1 fruit fly cellular context compared by ENCODE assay signal in genomic region chr2L:1651889-1652288, dm6.
TF ChIP-seq lines count a peak whose summit lies in the region.

No protein-coding gene starts in this region.

TF ChIP-seq in whole organism, embryonic, 481 proteins besides CTCF, POLR2A, EP300 and RAD21 (continued from another document):
- TF ChIP-seq Ssrp (tag; optimal IDR thresholded peaks at IDR 0.05; lab: Kevin White, UChicago) (no peak), row (GFP tag; IDR thresholded peaks at IDR 0.05; lab: Robert Waterston, UW) (no peak), crc (GFP tag; optimal IDR thresholded peaks at IDR 0.05; lab: Kevin White, UChicago) (no peak), pros (GFP tag; optimal IDR thresholded peaks at IDR 0.05; lab: Kevin White, UChicago) (peak; percentile 71), E2f2 (GFP tag; IDR thresholded peaks at IDR 0.05; lab: Robert Waterston, UW) (no peak), lab (GFP tag; optimal IDR thresholded peaks at IDR 0.05; lab: Kevin White, UChicago) (no peak), H15 (GFP tag; IDR thresholded peaks at IDR 0.05; lab: Robert Waterston, UW) (no peak), CG8924 (tag; optimal IDR thresholded peaks at IDR 0.05; lab: Kevin White, UChicago) (peak; percentile 24), BEAF-32 (GFP tag; optimal IDR thresholded peaks at IDR 0.05; lab: Kevin White, UChicago) (no peak), Aef1 (GFP tag; IDR thresholded peaks at IDR 0.05; lab: Robert Waterston, UW) (0 out of 3 replicates have a peak, but pooled peaks have one; percentile 19), Rx (GFP tag; IDR thresholded peaks at IDR 0.05; lab: Robert Waterston, UW) (0 out of 2 replicates have a peak, but pooled peaks have one; percentile 9), CG10431 (GFP tag; optimal IDR thresholded peaks at IDR 0.05; lab: Kevin White, UChicago) (peak; percentile 88)
